Worm (Caenorhabditis elegans) whole organism, mixed stage, embryonic: ENCODE data around the gene deg-3.
A peak's percentile ranks its signal among the peaks of the same experiment; 100 is the strongest.

Source experiments
- M03D4.4 ChIP-seq: sonication (generic microtip); optimal IDR thresholded peaks from 2 replicates; lab custom pipeline; 2017; ENCODE audit warnings: mild to moderate bottlenecking, missing genetic modification characterization, missing compliant biosample characterization
- bed-3 ChIP-seq: fragments of 200-800 bp; sonication (Bioruptor generic); optimal IDR thresholded peaks from 3 replicates; lab custom pipeline; 2018; ENCODE audit warnings: mild to moderate bottlenecking, missing genetic modification characterization, moderate library complexity, missing compliant biosample characterization
- blmp-1 ChIP-seq: fragments of 150-350 bp; optimal IDR thresholded peaks from 2 replicates; lab custom pipeline; 2014; ENCODE audit warnings: missing biosample characterization, missing genetic modification characterization
- ceh-39 ChIP-seq: fragments of 150-350 bp; optimal IDR thresholded peaks from 2 replicates; lab custom pipeline; 2014; ENCODE audit warnings: missing biosample characterization, missing genetic modification characterization
- ceh-43 ChIP-seq: fragments of 200-800 bp; sonication (Bioruptor generic); optimal IDR thresholded peaks from 2 replicates; lab custom pipeline; 2018; ENCODE audit warnings: mild to moderate bottlenecking, missing genetic modification characterization, moderate library complexity, missing compliant biosample characterization
- ceh-83 ChIP-seq: fragments of 200-800 bp; sonication (Bioruptor generic); optimal IDR thresholded peaks from 2 replicates; lab custom pipeline; 2018; ENCODE audit warnings: mild to moderate bottlenecking, missing genetic modification characterization, missing compliant biosample characterization
- ces-1 ChIP-seq: fragments of 150-350 bp; optimal IDR thresholded peaks from 2 replicates; lab custom pipeline; 2014; ENCODE audit warnings: missing biosample characterization, missing genetic modification reagents, missing genetic modification characterization
- cnd-1 ChIP-seq: fragments of 200-800 bp; sonication (Bioruptor generic); optimal IDR thresholded peaks from 2 replicates; lab custom pipeline; 2018; ENCODE audit warnings: mild to moderate bottlenecking, missing genetic modification characterization, missing compliant biosample characterization
- drap-1 ChIP-seq: fragments of 200-800 bp; sonication (Bioruptor generic); optimal IDR thresholded peaks from 3 replicates; lab custom pipeline; 2018; ENCODE audit warnings: mild to moderate bottlenecking, missing genetic modification characterization, missing compliant biosample characterization
- elt-3 ChIP-seq: fragments of 150-350 bp; optimal IDR thresholded peaks from 2 replicates; lab custom pipeline; 2014; ENCODE audit warnings: missing biosample characterization, missing genetic modification characterization
- flh-1 ChIP-seq: fragments of 200-800 bp; sonication (Bioruptor generic); optimal IDR thresholded peaks from 2 replicates; lab custom pipeline; 2018; ENCODE audit warnings: mild to moderate bottlenecking, missing genetic modification characterization, moderate library complexity, missing compliant biosample characterization
- ham-2 ChIP-seq: fragments of 200-800 bp; sonication (Bioruptor generic); optimal IDR thresholded peaks from 2 replicates; lab custom pipeline; 2018; ENCODE audit warnings: mild to moderate bottlenecking, missing genetic modification characterization, missing compliant biosample characterization
- lin-13 ChIP-seq: fragments of 150-350 bp; optimal IDR thresholded peaks from 2 replicates; lab custom pipeline; 2014; ENCODE audit warnings: missing biosample characterization, missing genetic modification characterization
- lin-32 ChIP-seq: fragments of 200-800 bp; sonication (Bioruptor generic); optimal IDR thresholded peaks from 2 replicates; lab custom pipeline; 2018; ENCODE audit warnings: mild to moderate bottlenecking, missing genetic modification characterization, missing compliant biosample characterization
- lsy-2 ChIP-seq: fragments of 150-350 bp; optimal IDR thresholded peaks from 2 replicates; lab custom pipeline; 2014; ENCODE audit warnings: missing biosample characterization, missing genetic modification characterization
- mab-5 ChIP-seq: fragments of 150-350 bp; optimal IDR thresholded peaks from 2 replicates; lab custom pipeline; 2014; ENCODE audit warnings: missing biosample characterization, missing genetic modification characterization
- mep-1 ChIP-seq: fragments of 150-350 bp; optimal IDR thresholded peaks from 2 replicates; lab custom pipeline; 2017; ENCODE audit warnings: missing biosample characterization, missing genetic modification reagents, missing genetic modification characterization, inconsistent platforms
- mls-2 ChIP-seq: sonication (generic microtip); optimal IDR thresholded peaks from 2 replicates; lab custom pipeline; 2016; ENCODE audit warnings: mild to moderate bottlenecking, missing genetic modification characterization, moderate library complexity, missing compliant biosample characterization
- nhr-12 ChIP-seq: fragments of 150-350 bp; optimal IDR thresholded peaks from 2 replicates; lab custom pipeline; 2014; ENCODE audit warnings: missing biosample characterization, missing genetic modification characterization
- nhr-2 ChIP-seq: fragments of 150-350 bp; optimal IDR thresholded peaks from 2 replicates; lab custom pipeline; 2014; ENCODE audit warnings: missing biosample characterization, missing genetic modification characterization
- nhr-237 ChIP-seq: fragments of 150-350 bp; optimal IDR thresholded peaks from 2 replicates; lab custom pipeline; 2014; ENCODE audit warnings: missing biosample characterization, missing genetic modification characterization
- nhr-28 ChIP-seq: fragments of 150-350 bp; optimal IDR thresholded peaks from 2 replicates; lab custom pipeline; 2014; ENCODE audit warnings: missing biosample characterization, missing genetic modification characterization
- nhr-76 ChIP-seq: sonication (generic microtip); optimal IDR thresholded peaks from 2 replicates; lab custom pipeline; 2017; ENCODE audit warnings: missing biosample characterization, missing genetic modification characterization
- pha-4 ChIP-seq: fragments of 150-350 bp; optimal IDR thresholded peaks from 2 replicates; lab custom pipeline; 2018; ENCODE audit warnings: missing biosample characterization, missing genetic modification reagents, missing genetic modification characterization
- sem-2 ChIP-seq: fragments of 200-800 bp; sonication (Bioruptor generic); optimal IDR thresholded peaks from 2 replicates; lab custom pipeline; 2018; ENCODE audit warnings: mild to moderate bottlenecking, missing genetic modification characterization, missing compliant biosample characterization
- snpc-4 ChIP-seq: fragments of 150-350 bp; optimal IDR thresholded peaks from 2 replicates; lab custom pipeline; 2014; ENCODE audit warnings: missing biosample characterization, missing genetic modification characterization
- sptf-1 ChIP-seq: sonication (generic microtip); optimal IDR thresholded peaks from 2 replicates; lab custom pipeline; 2017; ENCODE audit warnings: mild to moderate bottlenecking, missing genetic modification characterization, moderate library complexity, missing compliant biosample characterization
- tbx-8 ChIP-seq: fragments of 200-800 bp; sonication (Bioruptor generic); optimal IDR thresholded peaks from 2 replicates; lab custom pipeline; 2018; ENCODE audit warnings: mild to moderate bottlenecking, missing genetic modification characterization, moderate library complexity, missing compliant biosample characterization
- unc-120 ChIP-seq: sonication (generic microtip); optimal IDR thresholded peaks from 2 replicates; lab custom pipeline; 2017; ENCODE audit warnings: missing genetic modification characterization, missing compliant biosample characterization; ENCODE audit not compliant: poor library complexity, severe bottlenecking
- unc-39 ChIP-seq: fragments of 150-350 bp; optimal IDR thresholded peaks from 2 replicates; lab custom pipeline; 2014; ENCODE audit warnings: missing biosample characterization, missing genetic modification characterization
- unc-62 ChIP-seq: fragments of 150-350 bp; optimal IDR thresholded peaks from 2 replicates; lab custom pipeline; 2014; ENCODE audit warnings: missing biosample characterization, missing genetic modification reagents, missing genetic modification characterization
- zip-8 ChIP-seq: fragments of 150-350 bp; optimal IDR thresholded peaks from 2 replicates; lab custom pipeline; 2014; ENCODE audit warnings: missing biosample characterization, missing genetic modification characterization
- ztf-11 ChIP-seq: fragments of 150-350 bp; optimal IDR thresholded peaks from 2 replicates; lab custom pipeline; 2014; ENCODE audit warnings: missing biosample characterization, missing genetic modification characterization

Gene deg-3

ce11 chrV:11428728-11429127 lies 13.8 kb upstream of the deg-3 start:
- no peak for TF ChIP-seq mls-2
- peak; percentile 87 for TF ChIP-seq ces-1

- TF ChIP-seq nhr-76 (tag; lab: Kevin White, UChicago) (no peak), mep-1 (tag; lab: Kevin White, UChicago) (no peak), snpc-4 (tag; lab: Kevin White, UChicago) (no peak), ceh-83 (GFP tag; lab: Kevin White, UChicago) (no peak), drap-1 (GFP tag; lab: Kevin White, UChicago) (no peak), blmp-1 (no peak), nhr-12 (no peak), pha-4 (no peak), zip-8 (tag; lab: Kevin White, UChicago) (no peak), lsy-2 (tag; lab: Kevin White, UChicago) (no peak), unc-120 (tag; lab: Kevin White, UChicago) (no peak), ceh-39 (tag; lab: Kevin White, UChicago) (no peak), ces-1 (no peak)
Observed at ce11 chrV:11424565-11424964, 9.6 kb upstream of the deg-3 start, which contains the start of gene T26H10.2. Gene T26H10.2, minus strand, starts transcription at chrV:11424665.

ce11 chrV:11421605-11422004 lies 6.6 kb upstream of the deg-3 start, which contains the start of gene des-2:
Gene des-2, minus strand, starts transcription at chrV:11421705.
- TF ChIP-seq lin-13 (tag; lab: Kevin White, UChicago) (no peak), elt-3 (tag; lab: Kevin White, UChicago) (no peak), nhr-12 (no peak), ztf-11 (tag; lab: Kevin White, UChicago) (no peak), tbx-8 (GFP tag; lab: Kevin White, UChicago) (no peak), zip-8 (tag; lab: Kevin White, UChicago) (no peak), ceh-43 (GFP tag; lab: Kevin White, UChicago) (no peak), nhr-76 (tag; lab: Kevin White, UChicago) (no peak), mep-1 (tag; lab: Kevin White, UChicago) (no peak), cnd-1 (tag; lab: Kevin White, UChicago) (no peak), nhr-28 (tag; lab: Kevin White, UChicago) (no peak), M03D4.4 (no peak), sptf-1 (no peak), sem-2 (no peak), blmp-1 (no peak), unc-62 (GFP tag; lab: Kevin White, UChicago) (no peak)

- no peak for TF ChIP-seq nhr-28 (tag; lab: Kevin White, UChicago)
- TF ChIP-seq ceh-39 (tag; lab: Kevin White, UChicago): no peak
- no peak for TF ChIP-seq blmp-1
- TF ChIP-seq nhr-12: no peak
- no peak for TF ChIP-seq bed-3 (GFP tag; lab: Kevin White, UChicago)
- TF ChIP-seq lin-13 (tag; lab: Kevin White, UChicago): no peak
- TF ChIP-seq nhr-76 (tag; lab: Kevin White, UChicago): no peak
- no peak for TF ChIP-seq nhr-2 (tag; lab: Kevin White, UChicago)
- TF ChIP-seq nhr-237 (tag; lab: Kevin White, UChicago): no peak
- no peak for TF ChIP-seq unc-120 (tag; lab: Kevin White, UChicago)
- TF ChIP-seq M03D4.4: no peak
- no peak for TF ChIP-seq sptf-1
Observed at ce11 chrV:11412125-11412524, 2.8 kb downstream of the deg-3 start.

- no peak for TF ChIP-seq ceh-43 (GFP tag; lab: Kevin White, UChicago)
- no peak for TF ChIP-seq ztf-11 (tag; lab: Kevin White, UChicago)
- TF ChIP-seq ceh-39 (tag; lab: Kevin White, UChicago): no peak
- no peak for TF ChIP-seq nhr-12
- no peak for TF ChIP-seq unc-39 (tag; lab: Kevin White, UChicago)
- TF ChIP-seq blmp-1: no peak
- TF ChIP-seq snpc-4 (tag; lab: Kevin White, UChicago): no peak
- TF ChIP-seq mab-5 (tag; lab: Kevin White, UChicago): no peak
- TF ChIP-seq unc-120 (tag; lab: Kevin White, UChicago): no peak
- no peak for TF ChIP-seq ham-2
- no peak for TF ChIP-seq nhr-2 (tag; lab: Kevin White, UChicago)
- no peak for TF ChIP-seq flh-1 (GFP tag; lab: Kevin White, UChicago)
- no peak for TF ChIP-seq elt-3 (tag; lab: Kevin White, UChicago)
- TF ChIP-seq tbx-8 (GFP tag; lab: Kevin White, UChicago): no peak
- TF ChIP-seq mep-1 (tag; lab: Kevin White, UChicago): no peak
- TF ChIP-seq drap-1 (GFP tag; lab: Kevin White, UChicago): no peak
- no peak for TF ChIP-seq lsy-2 (tag; lab: Kevin White, UChicago)
- no peak for TF ChIP-seq ceh-83 (GFP tag; lab: Kevin White, UChicago)
- TF ChIP-seq nhr-76 (tag; lab: Kevin White, UChicago): no peak
- no peak for TF ChIP-seq lin-32 (GFP tag; lab: Kevin White, UChicago)
Observed at ce11 chrV:11410902-11411561, 3.9 kb downstream of the deg-3 start, which contains the start of the genes K03B8.8 and grl-3. Gene K03B8.8, minus strand, starts transcription at chrV:11411002. Gene grl-3, plus strand, starts transcription at chrV:11411511.
